Fruit fly (Drosophila melanogaster) whole organism, embryonic: Measurements from ENCODE around the gene CG14630.

Experiments
- Adf1 ChIP-seq: fragments of 200-800 bp; sonication (Bioruptor generic); IDR thresholded peaks from 2 replicates; pipeline ENCODE4 v1.3.6; 2022; ENCODE audit warnings: missing biosample characterization, missing genetic modification characterization
- B-H1 ChIP-seq: fragments of 200-800 bp; sonication (Bioruptor generic); IDR thresholded peaks from 3 replicates; pipeline ENCODE4 v1.3.6; 2022; ENCODE audit warnings: missing biosample characterization, missing genetic modification characterization
- CG12219 ChIP-seq: fragments of 200-800 bp; sonication (Bioruptor generic); optimal IDR thresholded peaks from 3 replicates; lab custom pipeline; 2018; ENCODE audit warnings: missing biosample characterization, mild to moderate bottlenecking, missing genetic modification characterization
- CG1233 ChIP-seq: fragments of 200-800 bp; sonication (Bioruptor generic); optimal IDR thresholded peaks from 4 replicates; lab custom pipeline; 2018; ENCODE audit warnings: missing biosample characterization, mild to moderate bottlenecking, missing genetic modification characterization
- CG17359 ChIP-seq: fragments of 200-800 bp; sonication (Bioruptor generic); optimal IDR thresholded peaks from 3 replicates; lab custom pipeline; 2018; ENCODE audit warnings: missing biosample characterization, mild to moderate bottlenecking, missing genetic modification characterization, moderate library complexity
- CG30403 ChIP-seq: fragments of 200-800 bp; sonication (Bioruptor generic); optimal IDR thresholded peaks from 3 replicates; lab custom pipeline; 2016; ENCODE audit warnings: missing biosample characterization, missing genetic modification characterization
- CG31224 ChIP-seq: fragments of 200-800 bp; sonication (Bioruptor generic); IDR thresholded peaks from 2 replicates; pipeline ENCODE4 v1.3.6; 2022; ENCODE audit warnings: missing biosample characterization, missing genetic modification characterization
- CG32772 ChIP-seq: fragments of 200-800 bp; sonication (Bioruptor generic); IDR thresholded peaks from 2 replicates; pipeline ENCODE4 v1.3.6; 2022; ENCODE audit warnings: missing biosample characterization, missing genetic modification characterization
- CG4707 ChIP-seq: fragments of 200-800 bp; sonication (Bioruptor generic); optimal IDR thresholded peaks from 2 replicates; lab custom pipeline; 2018; ENCODE audit warnings: missing biosample characterization, mild to moderate bottlenecking, missing genetic modification characterization, moderate library complexity
- CG4854 ChIP-seq: fragments of 200-800 bp; sonication (Bioruptor generic); optimal IDR thresholded peaks from 2 replicates; lab custom pipeline; 2016; ENCODE audit warnings: missing biosample characterization, missing genetic modification characterization, inconsistent platforms
- CG5245 ChIP-seq: fragments of 200-800 bp; sonication (Bioruptor generic); optimal IDR thresholded peaks from 3 replicates; lab custom pipeline; 2016; ENCODE audit warnings: missing biosample characterization, missing genetic modification characterization
- CG7928 ChIP-seq: fragments of 200-800 bp; sonication (Bioruptor generic); optimal IDR thresholded peaks from 2 replicates; lab custom pipeline; 2017; ENCODE audit warnings: missing biosample characterization, mild to moderate bottlenecking, missing genetic modification characterization
- CG8290 ChIP-seq, 3 experiments: fragments of 200-800 bp; sonication (Bioruptor generic); optimal IDR thresholded peaks; 2 replicates each; lab custom pipeline; 2016 to 2019; ENCODE audit warnings: missing biosample characterization in 3 of 3, missing genetic modification characterization in 3 of 3, mild to moderate bottlenecking in 2 of 3, moderate library complexity in 1 of 3
- CG8924 ChIP-seq: fragments of 200-800 bp; optimal IDR thresholded peaks from 3 replicates; lab custom pipeline; 2019; ENCODE audit warnings: missing biosample characterization, mild to moderate bottlenecking, missing genetic modification characterization, moderate library complexity
- CG9817 ChIP-seq: fragments of 200-800 bp; sonication (Bioruptor generic); optimal IDR thresholded peaks from 2 replicates; lab custom pipeline; 2018; ENCODE audit warnings: missing biosample characterization, mild to moderate bottlenecking, missing genetic modification characterization, moderate library complexity
- CoRest ChIP-seq: fragments of 200-800 bp; sonication (Bioruptor generic); optimal IDR thresholded peaks from 3 replicates; lab custom pipeline; 2018; ENCODE audit warnings: missing biosample characterization, mild to moderate bottlenecking, missing genetic modification characterization, moderate library complexity
- Dbx ChIP-seq: fragments of 200-800 bp; sonication (Bioruptor generic); IDR thresholded peaks from 3 replicates; pipeline ENCODE4 v1.3.6; 2022; ENCODE audit warnings: missing biosample characterization, missing genetic modification characterization
- Deaf1 ChIP-seq: fragments of 200-800 bp; optimal IDR thresholded peaks from 3 replicates; lab custom pipeline; 2019; ENCODE audit warnings: missing biosample characterization, mild to moderate bottlenecking, missing genetic modification characterization, moderate library complexity
- Drgx ChIP-seq: fragments of 200-800 bp; sonication (Bioruptor generic); IDR thresholded peaks from 2 replicates; pipeline ENCODE4 v1.3.6; 2022; ENCODE audit warnings: missing biosample characterization, missing genetic modification characterization
- Ets65A ChIP-seq: fragments of 200-800 bp; sonication (Bioruptor generic); peaks from one replicate; lab custom pipeline; 2016; ENCODE audit warnings: missing biosample characterization, missing genetic modification characterization
- HmgZ ChIP-seq: fragments of 200-800 bp; sonication (Bioruptor generic); optimal IDR thresholded peaks from 2 replicates; lab custom pipeline; 2018; ENCODE audit warnings: missing biosample characterization, mild to moderate bottlenecking, missing genetic modification characterization
- Med ChIP-seq: fragments of 200-800 bp; sonication (Bioruptor generic); peaks from one replicate; lab custom pipeline; 2016; ENCODE audit warnings: missing biosample characterization, missing genetic modification characterization, mild to moderate bottlenecking, inconsistent platforms, moderate library complexity
- Pdp1 ChIP-seq, 2 experiments: fragments of 200-800 bp; sonication (Bioruptor generic); optimal IDR thresholded peaks; 3 replicates each; lab custom pipeline; 2016; ENCODE audit warnings: missing biosample characterization in 2 of 2, missing genetic modification characterization in 2 of 2, mild to moderate bottlenecking in 1 of 2, moderate library complexity in 1 of 2
- Sry-δ ChIP-seq: fragments of 200-800 bp; sonication (Bioruptor generic); optimal IDR thresholded peaks from 2 replicates; lab custom pipeline; 2016; ENCODE audit warnings: missing biosample characterization, missing genetic modification characterization
- Usf ChIP-seq: fragments of 200-800 bp; sonication (Bioruptor generic); optimal IDR thresholded peaks from 2 replicates; lab custom pipeline; 2017; ENCODE audit warnings: missing genotype, missing biosample characterization, missing genetic modification characterization
- bowl ChIP-seq: fragments of 200-800 bp; sonication (Bioruptor generic); IDR thresholded peaks from 2 replicates; pipeline ENCODE4 v1.3.6; 2022; ENCODE audit warnings: missing biosample characterization, missing genetic modification characterization
- bsh ChIP-seq, 2 experiments: fragments of 200-800 bp; sonication (Bioruptor generic); optimal IDR thresholded peaks; 2 replicates each; lab custom pipeline; 2017 to 2018; ENCODE audit warnings: mild to moderate bottlenecking in 2 of 2, missing biosample characterization in 2 of 2, missing genetic modification characterization in 2 of 2, moderate library complexity in 1 of 2
- exex ChIP-seq: fragments of 200-800 bp; sonication (Bioruptor generic); optimal IDR thresholded peaks from 4 replicates; lab custom pipeline; 2018; ENCODE audit warnings: missing biosample characterization, mild to moderate bottlenecking, missing genetic modification characterization, moderate library complexity
- eyg ChIP-seq: fragments of 200-800 bp; sonication (Bioruptor generic); optimal IDR thresholded peaks from 3 replicates; lab custom pipeline; 2016; ENCODE audit warnings: missing biosample characterization, missing genetic modification characterization
- fd102C ChIP-seq: fragments of 200-800 bp; sonication (Bioruptor generic); optimal IDR thresholded peaks from 2 replicates; lab custom pipeline; 2018; ENCODE audit warnings: missing biosample characterization, mild to moderate bottlenecking, missing genetic modification characterization, moderate library complexity
- klu ChIP-seq: fragments of 200-800 bp; sonication (Bioruptor generic); IDR thresholded peaks from 2 replicates; pipeline ENCODE4 v1.3.6; 2022; ENCODE audit warnings: missing biosample characterization, missing genetic modification characterization
- lola ChIP-seq, 3 experiments: fragments of >200 bp in 2 of 3; fragments of 200-800 bp in 1 of 3; sonication (Bioruptor generic) in 1 of 3; optimal IDR thresholded peaks; 2 replicates each; lab custom pipeline; 2017 to 2019; ENCODE audit warnings: missing biosample characterization in 3 of 3, missing genetic modification characterization in 3 of 3, mild to moderate bottlenecking in 1 of 3, moderate library complexity in 1 of 3
- luna ChIP-seq: fragments of 200-800 bp; sonication (Bioruptor generic); optimal IDR thresholded peaks from 2 replicates; lab custom pipeline; 2016; ENCODE audit warnings: missing biosample characterization, missing genetic modification characterization
- oc ChIP-seq: fragments of 200-800 bp; sonication (Bioruptor generic); optimal IDR thresholded peaks from 2 replicates; lab custom pipeline; 2018; ENCODE audit warnings: missing biosample characterization, mild to moderate bottlenecking, missing genetic modification characterization, moderate library complexity
- psq ChIP-seq: fragments of 200-800 bp; sonication (Bioruptor generic); optimal IDR thresholded peaks from 2 replicates; lab custom pipeline; 2017; ENCODE audit warnings: missing biosample characterization, missing genetic modification characterization
- row ChIP-seq: fragments of 200-800 bp; sonication (Bioruptor generic); IDR thresholded peaks from 3 replicates; pipeline ENCODE4 v1.3.6; 2022; ENCODE audit warnings: missing biosample characterization, missing genetic modification characterization
- sens ChIP-seq: fragments of 200-800 bp; sonication (Bioruptor generic); peaks from one replicate; lab custom pipeline; 2016; ENCODE audit warnings: missing biosample characterization, missing genetic modification characterization
- vvl ChIP-seq: fragments of 200-800 bp; sonication (Bioruptor generic); IDR thresholded peaks from 2 replicates; pipeline ENCODE4 v1.3.6; 2022; ENCODE audit warnings: missing biosample characterization, missing genetic modification characterization
- zf30C ChIP-seq: fragments of 200-800 bp; sonication (Bioruptor generic); optimal IDR thresholded peaks from 3 replicates; lab custom pipeline; 2018; ENCODE audit warnings: missing biosample characterization, mild to moderate bottlenecking, missing genetic modification characterization

CG14630 gene

DNA sequence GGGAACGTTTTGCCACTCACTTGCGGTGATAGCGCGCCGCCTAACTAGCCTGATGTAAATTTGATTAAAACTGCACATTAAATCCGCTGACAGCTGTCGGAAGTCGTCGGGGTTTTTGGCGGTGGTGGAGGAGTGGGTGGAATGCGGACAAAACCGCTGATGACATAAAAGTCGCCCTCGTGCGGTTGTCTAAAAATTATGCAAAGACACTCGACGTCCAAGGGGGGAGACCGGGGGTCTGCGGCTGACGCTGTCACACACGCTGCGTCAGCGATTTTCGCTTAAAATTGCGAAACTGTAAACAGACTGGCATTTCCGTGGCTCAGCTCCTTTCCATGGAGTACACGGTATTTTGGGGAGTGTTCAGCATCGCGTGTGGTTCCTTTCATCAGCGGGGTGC is 25.0 kb downstream of the CG14630 start:
- TF ChIP-seq CG4707 (GFP tag; lab: Kevin White, UChicago): no peak
- no peak for TF ChIP-seq Usf (GFP tag; lab: Kevin White, UChicago)
- TF ChIP-seq Adf1: no peak
- no peak for TF ChIP-seq lola (GFP tag; optimal IDR thresholded peaks at IDR 0.05; lab: Kevin White, UChicago)
- no peak for TF ChIP-seq CG32772 (GFP tag; lab: Robert Waterston, UW)
- no peak for TF ChIP-seq CG4854 (GFP tag; lab: Kevin White, UChicago)
- TF ChIP-seq CG1233: no peak
- no peak for TF ChIP-seq Sry-δ
- TF ChIP-seq CG8924 (tag; lab: Kevin White, UChicago): no peak
- TF ChIP-seq eyg (GFP tag; lab: Kevin White, UChicago): no peak
- no peak for TF ChIP-seq CG12219 (GFP tag; lab: Kevin White, UChicago)
- TF ChIP-seq CG9817 (tag; lab: Kevin White, UChicago): no peak
- TF ChIP-seq bowl (GFP tag; lab: Robert Waterston, UW): no peak
- TF ChIP-seq CG5245: no peak
- no peak for TF ChIP-seq exex (tag; lab: Kevin White, UChicago)

DNA sequence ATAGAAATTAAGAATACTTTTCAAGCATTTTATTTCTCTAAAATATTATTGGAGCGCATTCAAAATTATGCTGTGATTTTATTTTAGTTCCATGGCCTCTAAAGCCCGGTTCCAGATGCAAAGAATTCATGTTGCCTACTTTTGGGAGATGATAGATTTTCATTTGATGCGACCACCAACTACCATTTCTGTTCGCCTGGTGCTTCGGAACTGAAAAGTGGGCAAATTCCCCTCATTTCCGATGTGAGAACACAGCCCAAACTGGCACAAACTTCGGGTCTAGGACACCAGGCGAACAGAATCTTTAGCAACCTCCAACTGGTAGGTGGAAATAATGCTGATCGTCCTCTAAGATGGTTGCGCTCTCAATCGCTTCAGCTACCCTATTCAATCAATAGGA is 31.8 kb downstream of the CG14630 start:
- TF ChIP-seq CG31224 (GFP tag; lab: Robert Waterston, UW) (peak; percentile 96), psq (GFP tag; lab: Kevin White, UChicago) (no peak), Med (GFP tag; lab: Kevin White, UChicago) (peak; percentile 57), vvl (0 out of 2 replicates have a peak, but pooled peaks have one; percentile 7), Deaf1 (tag; lab: Kevin White, UChicago) (peak; percentile 27), zf30C (GFP tag; lab: Kevin White, UChicago) (peak; percentile 44), Dbx (GFP tag; lab: Robert Waterston, UW) (no peak), CG8290 (GFP tag; optimal IDR thresholded peaks at IDR 0.05; lab: Kevin White, UChicago) (no peak), CG8290 (tag; optimal IDR thresholded peaks at IDR 0.05; lab: Kevin White, UChicago) (peak in 1 of 2 experiments; percentile 33)

DNA sequence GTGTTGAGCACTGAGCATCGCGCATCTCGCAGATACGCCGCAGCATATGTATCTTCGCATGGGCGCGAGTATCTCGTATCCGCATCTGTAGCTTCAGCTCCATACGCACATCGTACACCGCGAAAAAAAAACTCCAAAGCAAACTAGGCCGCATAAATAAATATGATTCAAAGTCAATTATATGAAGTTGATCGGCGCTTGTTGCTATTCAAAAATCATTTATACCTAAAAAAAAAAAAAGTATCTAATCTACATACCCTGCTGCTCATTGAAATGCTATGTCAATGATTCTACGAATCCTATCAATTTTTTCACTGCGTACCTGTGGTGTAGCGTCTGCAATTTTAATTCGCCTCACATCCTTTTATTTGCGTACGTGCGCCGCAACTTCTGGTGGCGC is 49.4 kb downstream of the CG14630 start:
- TF ChIP-seq sens: peak; percentile 61
- no peak for TF ChIP-seq CoRest (tag; lab: Kevin White, UChicago)
- TF ChIP-seq B-H1 (GFP tag; lab: Robert Waterston, UW): no peak
- TF ChIP-seq row (GFP tag; lab: Robert Waterston, UW): peak; percentile 29; the same call in 1 of the 3 replicates
- TF ChIP-seq Med (GFP tag; lab: Kevin White, UChicago): peak; percentile 30
- peak in 1 of 2 experiments; percentile 48 for TF ChIP-seq bsh (GFP tag; optimal IDR thresholded peaks at IDR 0.05; lab: Kevin White, UChicago)
- TF ChIP-seq Ets65A (GFP tag; lab: Kevin White, UChicago): peak; percentile 41
- no peak for TF ChIP-seq klu
- TF ChIP-seq luna (GFP tag; lab: Kevin White, UChicago): no peak
- TF ChIP-seq Drgx: peak; percentile 36; the same call in 1 of the 2 replicates
- no peak for TF ChIP-seq oc
- no peak for TF ChIP-seq CG7928
- no peak for TF ChIP-seq HmgZ
- TF ChIP-seq CG30403 (GFP tag; lab: Kevin White, UChicago): no peak

DNA sequence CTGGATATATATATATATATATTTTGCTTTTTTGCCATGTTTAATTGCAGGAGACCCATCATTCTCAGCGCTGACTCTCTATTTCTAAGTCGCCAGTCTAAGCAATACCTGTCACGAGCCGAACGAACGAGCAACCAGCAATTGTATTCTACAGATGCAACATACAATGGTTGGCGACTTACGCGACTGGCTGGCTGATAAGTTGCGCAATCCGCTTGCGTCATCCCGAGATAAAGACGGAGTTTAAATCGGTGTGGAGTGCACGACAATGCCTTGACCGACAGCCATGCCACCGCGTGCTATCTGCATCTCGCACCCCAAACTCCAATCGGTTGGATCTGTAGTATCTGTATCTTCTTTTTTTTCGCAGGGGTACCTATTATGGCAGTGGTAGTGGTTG is 51.1 kb downstream of the CG14630 start:
- TF ChIP-seq Med (GFP tag; lab: Kevin White, UChicago) (peak; percentile 6), fd102C (no peak), CG17359 (tag; lab: Kevin White, UChicago) (no peak), Pdp1 (GFP tag; optimal IDR thresholded peaks at IDR 0.05; lab: Kevin White, UChicago) (peak in 1 of 2 experiments; percentile 55)
